Fruit fly (Drosophila melanogaster): ENCODE measurements around the gene CG34456.

The CG34456 gene

dm6 chr3L:9333745-9334382 lies 28.0 kb upstream of the CG34456 start, which contains the start of gene PGRP-LA (continued):
- TF ChIP-seq E2f2 (GFP tag; IDR thresholded peaks at IDR 0.05) (peak; percentile 54), CG1024 (GFP tag; IDR thresholded peaks at IDR 0.05) (0 out of 2 replicates have a peak, but pooled peaks have one; percentile 22), Hsf (GFP tag; optimal IDR thresholded peaks at IDR 0.05) (peak; percentile 30)

- TF ChIP-seq fd96Cb (tag; optimal IDR thresholded peaks at IDR 0.05) (no peak), CG17385 (GFP tag; optimal IDR thresholded peaks at IDR 0.05) (no peak), CG4854 (GFP tag; optimal IDR thresholded peaks at IDR 0.05) (no peak), shn (GFP tag; optimal IDR thresholded peaks at IDR 0.05) (no peak), ham (GFP tag; IDR thresholded peaks at IDR 0.05) (no peak), gem (tag; optimal IDR thresholded peaks at IDR 0.05) (no peak), CG7786 (GFP tag; optimal IDR thresholded peaks at IDR 0.05) (no peak), CG2116 (GFP tag; optimal IDR thresholded peaks at IDR 0.05) (no peak), CG1603 (tag; optimal IDR thresholded peaks at IDR 0.05) (no peak), zfh1 (GFP tag; IDR thresholded peaks at IDR 0.05) (no peak), gce (GFP tag; IDR thresholded peaks at IDR 0.05) (no peak), CG6813 (GFP tag; optimal IDR thresholded peaks at IDR 0.05) (no peak), GATAe (GFP tag; conservative IDR thresholded peaks at IDR 0.05) (peak; percentile 61; the same call in 1 of the 2 replicates), CG13123 (GFP tag; optimal IDR thresholded peaks at IDR 0.05) (no peak), CG5245 (GFP tag; optimal IDR thresholded peaks at IDR 0.05) (no peak), crc (GFP tag; optimal IDR thresholded peaks at IDR 0.05) (no peak), danr (GFP tag; IDR thresholded peaks at IDR 0.05) (no peak), sr (GFP tag; IDR thresholded peaks at IDR 0.05) (peak; percentile 62; the same call in 2 of the 3 replicates), Adf1 (GFP tag; IDR thresholded peaks at IDR 0.05) (no peak; the same call in 1 of the 2 replicates), CG17359 (tag; optimal IDR thresholded peaks at IDR 0.05) (no peak), CG14050 (GFP tag; IDR thresholded peaks at IDR 0.05) (no peak), hbn (GFP tag; IDR thresholded peaks at IDR 0.05; ENCODE audit: partially characterized antibody) (no peak), CG7928 (GFP tag; optimal IDR thresholded peaks at IDR 0.05) (no peak), Ets65A (GFP tag) (no peak), Bgb (GFP tag; IDR thresholded peaks at IDR 0.05; ENCODE audit: partially characterized antibody) (peak; percentile 6; the same call in 1 of the 2 replicates), CG11085 (GFP tag; IDR thresholded peaks at IDR 0.05) (no peak), H15 (GFP tag; IDR thresholded peaks at IDR 0.05) (no peak), CG13624 (GFP tag; optimal IDR thresholded peaks at IDR 0.05) (no peak), Atf3 (GFP tag; optimal IDR thresholded peaks at IDR 0.05) (no peak), CG3281 (GFP tag; optimal IDR thresholded peaks at IDR 0.05) (peak; percentile 9), nerfin-1 (tag; optimal IDR thresholded peaks at IDR 0.05) (no peak), tup (GFP tag; optimal IDR thresholded peaks at IDR 0.05) (no peak), ap (GFP tag; IDR thresholded peaks at IDR 0.05) (no peak), CG8765 (GFP tag; IDR thresholded peaks at IDR 0.05) (no peak), trem (tag; optimal IDR thresholded peaks at IDR 0.05) (no peak), CG13775 (GFP tag; optimal IDR thresholded peaks at IDR 0.05) (no peak), CG12155 (GFP tag; optimal IDR thresholded peaks at IDR 0.05) (no peak), nau (GFP tag; optimal IDR thresholded peaks at IDR 0.05) (peak; percentile 29), CG17568 (GFP tag; optimal IDR thresholded peaks at IDR 0.05) (no peak), ac (GFP tag; optimal IDR thresholded peaks at IDR 0.05) (no peak), CG14710 (tag; optimal IDR thresholded peaks at IDR 0.05) (no peak), HHEX (GFP tag; optimal IDR thresholded peaks at IDR 0.05) (no peak), fru (optimal IDR thresholded peaks at IDR 0.05) (no peak), pum (GFP tag; optimal IDR thresholded peaks at IDR 0.05) (no peak), Gug (GFP tag; IDR thresholded peaks at IDR 0.05) (no peak), wek (GFP tag; optimal IDR thresholded peaks at IDR 0.05) (no peak), stc (GFP tag; IDR thresholded peaks at IDR 0.05) (0 out of 2 replicates have a peak, but pooled peaks have one; percentile 21)
Measured at dm6 chr3L:9335711-9336110, 26.2 kb upstream of the CG34456 start.

Measured in whole organism, embryonic.